Worm (Caenorhabditis elegans): ENCODE results near the gene col-166.

- TF ChIP-seq mdl-1 (tag; optimal IDR thresholded peaks at IDR 0.05) (no peak), elt-2 (tag; optimal IDR thresholded peaks at IDR 0.05) (no peak), tbx-2 (tag; optimal IDR thresholded peaks at IDR 0.05) (no peak), snpc-4 (tag; optimal IDR thresholded peaks at IDR 0.05) (no peak), ceh-82 (tag; optimal IDR thresholded peaks at IDR 0.05) (no peak), ztf-11 (tag; optimal IDR thresholded peaks at IDR 0.05) (no peak), daf-12 (tag; optimal IDR thresholded peaks at IDR 0.05) (no peak), ceh-28 (tag; optimal IDR thresholded peaks at IDR 0.05) (no peak), elt-1 (tag; optimal IDR thresholded peaks at IDR 0.05) (no peak), jun-1 (tag; optimal IDR thresholded peaks at IDR 0.05) (no peak)
Measured at ce11 chrX:6326088-6326487, 46.3 kb downstream of the col-166 start, which contains the start of gene col-168.
